Worm (Caenorhabditis elegans) whole organism, L4 larva: ENCODE results near the gene F54A3.5.

Experiments used
- jun-1 ChIP-seq: fragments of 150-350 bp; optimal IDR thresholded peaks from 2 replicates; lab custom pipeline; 2014; ENCODE audit warnings: missing biosample characterization, missing genetic modification reagents, missing genetic modification characterization
- zag-1 ChIP-seq: fragments of 150-350 bp; optimal IDR thresholded peaks from 2 replicates; lab custom pipeline; 2014; ENCODE audit warnings: missing biosample characterization, missing genetic modification characterization

DNA sequence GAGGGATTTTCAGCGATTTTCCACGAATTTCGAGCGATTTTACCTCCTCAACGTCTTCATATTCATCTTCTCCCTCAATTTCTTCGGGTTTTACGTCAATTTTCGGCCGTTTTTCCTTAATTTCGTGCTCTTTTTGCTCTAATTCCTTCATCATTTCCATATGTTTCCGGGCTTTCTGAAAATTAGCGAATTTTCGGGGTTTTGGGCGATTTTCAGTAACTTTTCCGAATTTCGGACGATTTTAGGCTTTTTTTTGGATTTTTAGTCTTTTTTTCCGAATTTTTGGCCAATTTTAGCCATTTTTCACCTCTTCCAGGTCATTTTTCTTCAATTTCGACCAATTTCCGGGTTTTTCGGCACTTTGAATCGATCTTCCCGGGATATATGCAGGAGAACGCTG is 4.9 kb upstream of the F54A3.5 start:
- TF ChIP-seq jun-1 (tag; lab: Kevin White, UChicago) (no peak), zag-1 (no peak)
